Worm (Caenorhabditis elegans): ENCODE results near the gene arl-8.

DNA sequence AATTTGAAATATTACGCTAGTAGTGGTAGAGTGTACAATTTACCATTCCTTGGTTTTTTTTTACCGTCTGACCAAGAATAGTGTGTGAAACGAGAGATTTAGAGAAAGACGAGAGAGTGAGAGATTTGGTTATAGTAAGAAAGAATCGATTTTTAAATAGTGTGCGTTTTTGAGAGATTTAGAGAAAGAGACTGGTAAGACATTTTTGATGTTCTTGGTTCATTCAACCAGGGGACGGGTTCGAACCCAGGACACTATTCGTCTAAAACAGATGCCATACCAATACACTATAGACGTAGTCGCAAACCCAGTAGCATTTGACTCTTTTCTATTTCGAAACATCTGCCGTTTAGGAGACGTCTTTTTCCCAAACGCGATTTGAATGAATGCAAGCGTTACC, 40.1 kb downstream of the arl-8 start:
- TF ChIP-seq R02D3.7 (tag; optimal IDR thresholded peaks at IDR 0.05) (no peak), fos-1 (tag; optimal IDR thresholded peaks at IDR 0.05) (peak; percentile 49), sem-4 (tag; optimal IDR thresholded peaks at IDR 0.05) (peak; percentile 89), nhr-6 (tag; optimal IDR thresholded peaks at IDR 0.05) (peak; percentile 76), nhr-25 (tag; optimal IDR thresholded peaks at IDR 0.05) (peak; percentile 83), skn-1 (tag; optimal IDR thresholded peaks at IDR 0.05) (no peak), unc-62 (GFP tag; optimal IDR thresholded peaks at IDR 0.05) (no peak), nhr-12 (tag; optimal IDR thresholded peaks at IDR 0.05) (no peak), zag-1 (tag; optimal IDR thresholded peaks at IDR 0.05) (peak; percentile 64), ama-1 (optimal IDR thresholded peaks at IDR 0.05) (no peak), nhr-129 (tag; optimal IDR thresholded peaks at IDR 0.05) (peak; percentile 97), elt-3 (tag; optimal IDR thresholded peaks at IDR 0.05) (no peak)

Data from whole organism, L2 larva.